Worm (Caenorhabditis elegans) whole organism, L1 larva: ENCODE data around the gene nas-11.
A peak's percentile ranks its signal among the peaks of the same experiment; 100 is the strongest.

ENCODE experiments used
- C34B4.2 ChIP-seq: sonication (generic microtip); optimal IDR thresholded peaks from 2 replicates; lab custom pipeline; 2017; ENCODE audit warnings: mild to moderate bottlenecking, missing genetic modification characterization, missing compliant biosample characterization
- Y116A8C.19 ChIP-seq: sonication (generic microtip); optimal IDR thresholded peaks from 2 replicates; lab custom pipeline; 2016; ENCODE audit warnings: missing compliant biosample characterization, missing genetic modification characterization, borderline replicate concordance
- alr-1 ChIP-seq: fragments of 200-800 bp; sonication (Bioruptor generic); optimal IDR thresholded peaks from 2 replicates; lab custom pipeline; 2018; ENCODE audit warnings: borderline replicate concordance, mild to moderate bottlenecking, missing genetic modification characterization, missing compliant biosample characterization
- ama-1 ChIP-seq: fragments of 150-350 bp; optimal IDR thresholded peaks from 2 replicates; lab custom pipeline; 2014
- ceh-63 ChIP-seq: fragments of 200-800 bp; sonication (Bioruptor generic); optimal IDR thresholded peaks from 2 replicates; lab custom pipeline; 2018; ENCODE audit warnings: mild to moderate bottlenecking, missing genetic modification characterization, missing compliant biosample characterization
- ceh-8 ChIP-seq: fragments of 200-800 bp; sonication (Bioruptor generic); optimal IDR thresholded peaks from 2 replicates; lab custom pipeline; 2018; ENCODE audit warnings: mild to moderate bottlenecking, missing genetic modification characterization, moderate library complexity, missing compliant biosample characterization
- ceh-82 ChIP-seq, 3 experiments: fragments of 150-350 bp in 1 of 3; sonication (generic microtip) in 2 of 3; optimal IDR thresholded peaks; 2 replicates each; lab custom pipeline; 2014 to 2017; ENCODE audit warnings: missing biosample characterization in 3 of 3, missing genetic modification characterization in 3 of 3
- ceh-88 ChIP-seq: fragments of 200-800 bp; sonication (Bioruptor generic); IDR thresholded peaks from 2 replicates; pipeline ENCODE4 v1.3.6; 2022; ENCODE audit warnings: missing genetic modification characterization, missing compliant biosample characterization
- ceh-90 ChIP-seq: sonication (generic microtip); optimal IDR thresholded peaks from 2 replicates; lab custom pipeline; 2016; ENCODE audit warnings: missing genetic modification characterization, missing compliant biosample characterization
- efl-3 ChIP-seq: fragments of 200-800 bp; sonication (Bioruptor generic); optimal IDR thresholded peaks from 2 replicates; lab custom pipeline; 2018; ENCODE audit warnings: mild to moderate bottlenecking, missing genetic modification characterization, missing compliant biosample characterization
- elt-2 ChIP-seq: sonication (generic microtip); optimal IDR thresholded peaks from 2 replicates; lab custom pipeline; 2016; ENCODE audit warnings: missing genetic modification characterization, mild to moderate bottlenecking, inconsistent platforms, missing compliant biosample characterization, missing genetic modification reagents
- ets-5 ChIP-seq: fragments of 200-800 bp; sonication (Bioruptor generic); IDR thresholded peaks from 2 replicates; pipeline ENCODE4 v1.3.6; 2022; ENCODE audit warnings: missing genetic modification characterization, missing compliant biosample characterization
- fkh-10 ChIP-seq: sonication (generic microtip); optimal IDR thresholded peaks from 2 replicates; lab custom pipeline; 2017; ENCODE audit warnings: missing biosample characterization, missing genetic modification reagents, missing genetic modification characterization
- fkh-8 ChIP-seq: sonication (generic microtip); optimal IDR thresholded peaks from 2 replicates; lab custom pipeline; 2016; ENCODE audit warnings: mild to moderate bottlenecking, missing genetic modification characterization, missing compliant biosample characterization
- grh-1 ChIP-seq: fragments of 200-800 bp; sonication (Bioruptor generic); IDR thresholded peaks from 2 replicates; pipeline ENCODE4 v1.3.6; 2022; ENCODE audit warnings: missing genetic modification reagents, missing genetic modification characterization, missing compliant biosample characterization
- irx-1 ChIP-seq: sonication (generic microtip); optimal IDR thresholded peaks from 2 replicates; lab custom pipeline; 2016; ENCODE audit warnings: missing genetic modification characterization, missing compliant biosample characterization
- isw-1 ChIP-seq: fragments of 200-800 bp; sonication (Bioruptor generic); IDR thresholded peaks from 2 replicates; pipeline ENCODE4 v1.3.6; 2022; ENCODE audit warnings: missing genetic modification characterization, missing compliant biosample characterization
- jun-1 ChIP-seq: fragments of 150-350 bp; optimal IDR thresholded peaks from 2 replicates; lab custom pipeline; 2014; ENCODE audit warnings: missing biosample characterization, missing genetic modification reagents, missing genetic modification characterization
- lin-13 ChIP-seq: fragments of 150-350 bp; optimal IDR thresholded peaks from 2 replicates; lab custom pipeline; 2014; ENCODE audit warnings: missing biosample characterization, missing genetic modification reagents, missing genetic modification characterization
- lin-14 ChIP-seq: fragments of 200-800 bp; sonication (Bioruptor generic); optimal IDR thresholded peaks from 2 replicates; lab custom pipeline; 2018; ENCODE audit warnings: mild to moderate bottlenecking, missing genetic modification characterization, moderate library complexity, missing compliant biosample characterization
- lin-15B ChIP-seq: fragments of 150-350 bp; sonication (generic microtip); optimal IDR thresholded peaks from 3 replicates; lab custom pipeline; 2014; ENCODE audit warnings: missing biosample characterization, missing genetic modification characterization
- lin-35 ChIP-seq, 2 experiments: fragments of 150-350 bp; optimal IDR thresholded peaks; 2 replicates each; lab custom pipeline; 2014; ENCODE audit warnings: missing biosample characterization in 2 of 2, missing genetic modification characterization in 2 of 2, missing genetic modification reagents in 2 of 2
- lin-39 ChIP-seq: fragments of 150-350 bp; optimal IDR thresholded peaks from 2 replicates; lab custom pipeline; 2014; ENCODE audit warnings: missing biosample characterization, missing genetic modification reagents, missing genetic modification characterization
- lir-3 ChIP-seq: sonication (generic microtip); optimal IDR thresholded peaks from 2 replicates; lab custom pipeline; 2016; ENCODE audit warnings: mild to moderate bottlenecking, missing genetic modification characterization, moderate library complexity, missing compliant biosample characterization; ENCODE audit not compliant: poor library complexity
- mdl-1 ChIP-seq, 2 experiments: fragments of 150-350 bp; optimal IDR thresholded peaks; 2 replicates each; lab custom pipeline; 2014 to 2017; ENCODE audit warnings: missing biosample characterization in 2 of 2, missing genetic modification characterization in 2 of 2, inconsistent platforms in 1 of 2
- mef-2 ChIP-seq: fragments of 150-350 bp; optimal IDR thresholded peaks from 2 replicates; lab custom pipeline; 2014; ENCODE audit warnings: missing biosample characterization, missing genetic modification characterization
- mep-1 ChIP-seq: fragments of 150-350 bp; optimal IDR thresholded peaks from 2 replicates; lab custom pipeline; 2014; ENCODE audit warnings: missing biosample characterization, missing genetic modification characterization
- nhr-11 ChIP-seq: fragments of 150-350 bp; optimal IDR thresholded peaks from 2 replicates; lab custom pipeline; 2014; ENCODE audit warnings: missing biosample characterization, missing genetic modification characterization
- nhr-12 ChIP-seq: sonication (generic microtip); optimal IDR thresholded peaks from 2 replicates; lab custom pipeline; 2017; ENCODE audit warnings: missing biosample characterization, missing genetic modification characterization
- nhr-20 ChIP-seq: sonication (generic microtip); optimal IDR thresholded peaks from 2 replicates; lab custom pipeline; 2016; ENCODE audit warnings: mild to moderate bottlenecking, missing genetic modification characterization, missing compliant biosample characterization
- nhr-28 ChIP-seq: fragments of 150-350 bp; optimal IDR thresholded peaks from 2 replicates; lab custom pipeline; 2014; ENCODE audit warnings: missing biosample characterization, missing genetic modification characterization
- nhr-47 ChIP-seq: sonication (generic microtip); optimal IDR thresholded peaks from 2 replicates; lab custom pipeline; 2016; ENCODE audit warnings: mild to moderate bottlenecking, missing genetic modification characterization, moderate library complexity, missing compliant biosample characterization
- nhr-76 ChIP-seq: sonication (generic microtip); optimal IDR thresholded peaks from 2 replicates; lab custom pipeline; 2017; ENCODE audit warnings: missing biosample characterization, missing genetic modification characterization
- nhr-77 ChIP-seq: fragments of 150-350 bp; optimal IDR thresholded peaks from 2 replicates; lab custom pipeline; 2014; ENCODE audit warnings: missing biosample characterization, missing genetic modification characterization
- nhr-84 ChIP-seq: sonication (generic microtip); optimal IDR thresholded peaks from 2 replicates; lab custom pipeline; 2017; ENCODE audit warnings: missing biosample characterization, missing genetic modification characterization
- nhr-90 ChIP-seq: sonication (generic microtip); optimal IDR thresholded peaks from 2 replicates; lab custom pipeline; 2016; ENCODE audit warnings: mild to moderate bottlenecking, missing genetic modification characterization, missing compliant biosample characterization; ENCODE audit not compliant: poor library complexity
- pag-3 ChIP-seq: sonication (generic microtip); optimal IDR thresholded peaks from 2 replicates; lab custom pipeline; 2017; ENCODE audit warnings: missing genetic modification characterization, mild to moderate bottlenecking, missing compliant biosample characterization, antibody characterized with exemption, borderline replicate concordance; ENCODE audit not compliant: insufficient read depth
- pqm-1 ChIP-seq: sonication (generic microtip); optimal IDR thresholded peaks from 3 replicates; lab custom pipeline; 2017; ENCODE audit warnings: missing biosample characterization, missing genetic modification characterization
- rnt-1 ChIP-seq: sonication (generic microtip); optimal IDR thresholded peaks from 2 replicates; lab custom pipeline; 2016; ENCODE audit warnings: mild to moderate bottlenecking, missing genetic modification characterization, moderate library complexity, missing compliant biosample characterization
- skn-1 ChIP-seq: fragments of 150-350 bp; optimal IDR thresholded peaks from 2 replicates; lab custom pipeline; 2014; ENCODE audit warnings: missing biosample characterization, missing genetic modification characterization
- snpc-4 ChIP-seq: fragments of 150-350 bp; optimal IDR thresholded peaks from 2 replicates; lab custom pipeline; 2014; ENCODE audit warnings: missing biosample characterization, missing genetic modification characterization
- snu-23 ChIP-seq: sonication (generic microtip); optimal IDR thresholded peaks from 2 replicates; lab custom pipeline; 2016; ENCODE audit warnings: missing genetic modification characterization, missing compliant biosample characterization
- sox-4 ChIP-seq: sonication (generic microtip); optimal IDR thresholded peaks from 2 replicates; lab custom pipeline; 2016; ENCODE audit warnings: missing genetic modification characterization, missing compliant biosample characterization
- sptf-1 ChIP-seq: fragments of 150-350 bp; optimal IDR thresholded peaks from 2 replicates; lab custom pipeline; 2014; ENCODE audit warnings: missing biosample characterization, missing genetic modification characterization
- swsn-7 ChIP-seq: sonication (generic microtip); optimal IDR thresholded peaks from 2 replicates; lab custom pipeline; 2016; ENCODE audit warnings: missing genetic modification characterization, missing compliant biosample characterization
- unc-30 ChIP-seq: sonication (generic microtip); optimal IDR thresholded peaks from 2 replicates; lab custom pipeline; 2017; ENCODE audit warnings: missing biosample characterization, missing genetic modification characterization
- unc-62 ChIP-seq: fragments of 150-350 bp; optimal IDR thresholded peaks from 2 replicates; lab custom pipeline; 2014; ENCODE audit warnings: missing biosample characterization, missing genetic modification reagents, missing genetic modification characterization
- unc-98 ChIP-seq: fragments of 200-800 bp; sonication (Bioruptor generic); IDR thresholded peaks from 2 replicates; pipeline ENCODE4 v1.3.6; 2022; ENCODE audit warnings: missing genetic modification characterization, missing compliant biosample characterization
- xbp-1 ChIP-seq: sonication (generic microtip); optimal IDR thresholded peaks from 2 replicates; lab custom pipeline; 2016; ENCODE audit warnings: missing genetic modification characterization, missing compliant biosample characterization
- zag-1 ChIP-seq: fragments of 150-350 bp; optimal IDR thresholded peaks from 2 replicates; lab custom pipeline; 2014; ENCODE audit warnings: missing biosample characterization, missing genetic modification characterization
- zip-4 ChIP-seq: fragments of 200-800 bp; sonication (Bioruptor generic); optimal IDR thresholded peaks from 2 replicates; lab custom pipeline; 2018; ENCODE audit warnings: mild to moderate bottlenecking, missing genetic modification characterization, moderate library complexity, missing compliant biosample characterization
- ztf-11 ChIP-seq, 2 experiments: sonication (generic microtip); optimal IDR thresholded peaks; 2 replicates each; lab custom pipeline; 2016 to 2017; ENCODE audit warnings: missing genetic modification characterization in 2 of 2, missing biosample characterization in 1 of 2, missing compliant biosample characterization in 1 of 2

The nas-11 gene

ce11 chrX:6744537-6744936 is 31.2 kb downstream of the nas-11 start (continued):
- TF ChIP-seq lin-35 (GFP tag; optimal IDR thresholded peaks at IDR 0.05; lab: Kevin White, UChicago) = peak in 1 of 2 experiments; percentile 56

ce11 chrX:6744978-6745377 is 31.6 kb downstream of the nas-11 start:
- no peak for TF ChIP-seq sptf-1 (tag; lab: Kevin White, UChicago)
- no peak for TF ChIP-seq efl-3 (GFP tag; lab: Kevin White, UChicago)
- no peak for TF ChIP-seq nhr-77 (tag; lab: Kevin White, UChicago)
- no peak for TF ChIP-seq unc-98
- TF ChIP-seq lir-3 (tag; lab: Kevin White, UChicago) = no peak
- TF ChIP-seq mep-1 (tag; lab: Kevin White, UChicago) = peak; percentile 20
- no peak for TF ChIP-seq Y116A8C.19 (tag; lab: Kevin White, UChicago)
- no peak for TF ChIP-seq mef-2 (tag; lab: Kevin White, UChicago)
- no peak for TF ChIP-seq nhr-47
- TF ChIP-seq ceh-82 (tag; optimal IDR thresholded peaks at IDR 0.05; lab: Kevin White, UChicago) = peak in 1 of 3 experiments; percentile 27
- TF ChIP-seq nhr-20 (tag; lab: Kevin White, UChicago) = no peak
- TF ChIP-seq nhr-28 (tag; lab: Kevin White, UChicago) = no peak
- TF ChIP-seq lin-14 (GFP tag; lab: Kevin White, UChicago) = peak; percentile 85
- no peak for TF ChIP-seq ceh-8 (GFP tag; lab: Kevin White, UChicago)
- TF ChIP-seq ztf-11 (tag; optimal IDR thresholded peaks at IDR 0.05; lab: Kevin White, UChicago) = no peak
- no peak for TF ChIP-seq irx-1 (tag; lab: Kevin White, UChicago)
- no peak for TF ChIP-seq isw-1 (GFP tag; lab: Robert Waterston, UW)
- TF ChIP-seq elt-2 (tag; lab: Kevin White, UChicago) = no peak
- no peak for TF ChIP-seq zag-1
- TF ChIP-seq nhr-90 (tag; lab: Kevin White, UChicago) = no peak
- TF ChIP-seq lin-39 (tag; lab: Kevin White, UChicago) = no peak
- no peak for TF ChIP-seq nhr-76 (tag; lab: Kevin White, UChicago)
- TF ChIP-seq ceh-88 = no peak
- TF ChIP-seq nhr-11 (tag; lab: Kevin White, UChicago) = no peak
- TF ChIP-seq fkh-8 (tag; lab: Kevin White, UChicago) = peak; percentile 7
- no peak for TF ChIP-seq grh-1 (GFP tag; lab: Robert Waterston, UW)
- TF ChIP-seq pqm-1 (tag; lab: Kevin White, UChicago) = no peak
- TF ChIP-seq nhr-12 (tag; lab: Kevin White, UChicago) = no peak
- TF ChIP-seq sox-4 (tag; lab: Kevin White, UChicago) = no peak
- no peak for TF ChIP-seq pag-3 (tag; lab: Kevin White, UChicago)
- no peak for TF ChIP-seq xbp-1 (tag; lab: Kevin White, UChicago)
- TF ChIP-seq jun-1 (tag; lab: Kevin White, UChicago) = no peak
- TF ChIP-seq ama-1 (lab: Kevin White, UChicago) = no peak
- TF ChIP-seq fkh-10 (GFP tag; lab: Kevin White, UChicago) = peak; percentile 82
- TF ChIP-seq alr-1 (tag; lab: Kevin White, UChicago) = no peak
- TF ChIP-seq C34B4.2 (tag; lab: Kevin White, UChicago) = no peak
- no peak for TF ChIP-seq skn-1 (tag; lab: Kevin White, UChicago)
- TF ChIP-seq zip-4 = no peak
- TF ChIP-seq nhr-84 (tag; lab: Kevin White, UChicago) = no peak
- TF ChIP-seq rnt-1 (tag; lab: Kevin White, UChicago) = peak; percentile 7
- TF ChIP-seq lin-13 (GFP tag; lab: Kevin White, UChicago) = no peak
- no peak for TF ChIP-seq snpc-4 (tag; lab: Kevin White, UChicago)
- TF ChIP-seq ets-5 (GFP tag; lab: Robert Waterston, UW) = no peak
- TF ChIP-seq swsn-7 (tag; lab: Kevin White, UChicago) = peak; percentile 19
- no peak for TF ChIP-seq unc-30 (tag; lab: Kevin White, UChicago)
- TF ChIP-seq mdl-1 (tag; optimal IDR thresholded peaks at IDR 0.05; lab: Kevin White, UChicago) = peak in 1 of 2 experiments; percentile 73
- TF ChIP-seq ceh-90 (tag; lab: Kevin White, UChicago) = no peak
- TF ChIP-seq unc-62 (GFP tag; lab: Kevin White, UChicago) = no peak
- TF ChIP-seq lin-15B (tag; lab: Kevin White, UChicago) = no peak
- TF ChIP-seq ceh-63 (GFP tag; lab: Kevin White, UChicago) = no peak
- no peak for TF ChIP-seq snu-23 (GFP tag; lab: Kevin White, UChicago)
